Fruit fly (Drosophila melanogaster) whole organism, embryonic: ENCODE data around the gene unc-4.
A peak's percentile ranks its signal among the peaks of the same experiment; 100 is the strongest.

Experiments
- ATbp ChIP-seq: fragments of 200-800 bp; sonication (Bioruptor generic); optimal IDR thresholded peaks from 2 replicates; lab custom pipeline; 2017; ENCODE audit warnings: missing biosample characterization, mild to moderate bottlenecking, missing genetic modification characterization, missing genetic modification reagents
- Bteb2 ChIP-seq: fragments of 200-800 bp; sonication (Bioruptor generic); optimal IDR thresholded peaks from 2 replicates; lab custom pipeline; 2016; ENCODE audit warnings: missing biosample characterization, missing genetic modification characterization
- CG11085 ChIP-seq: fragments of 200-800 bp; sonication (Bioruptor generic); IDR thresholded peaks from 2 replicates; pipeline ENCODE4 v1.3.6; 2022; ENCODE audit warnings: missing biosample characterization, missing genetic modification characterization
- CG12071 ChIP-seq: fragments of 200-800 bp; sonication (Bioruptor generic); optimal IDR thresholded peaks from 3 replicates; lab custom pipeline; 2018; ENCODE audit warnings: missing biosample characterization, mild to moderate bottlenecking, missing genetic modification characterization
- CG12299 ChIP-seq: fragments of 200-800 bp; sonication (Bioruptor generic); optimal IDR thresholded peaks from 2 replicates; lab custom pipeline; 2018; ENCODE audit warnings: missing biosample characterization, mild to moderate bottlenecking, missing genetic modification characterization
- CG1233 ChIP-seq: fragments of 200-800 bp; sonication (Bioruptor generic); optimal IDR thresholded peaks from 4 replicates; lab custom pipeline; 2018; ENCODE audit warnings: missing biosample characterization, mild to moderate bottlenecking, missing genetic modification characterization
- CG13287 ChIP-seq: fragments of 200-800 bp; sonication (Bioruptor generic); IDR thresholded peaks from 2 replicates; pipeline ENCODE4 v1.3.6; 2022; ENCODE audit warnings: missing biosample characterization, missing genetic modification characterization; ENCODE audit not compliant: partially characterized antibody
- CG13424 ChIP-seq: fragments of 200-800 bp; sonication (Bioruptor generic); optimal IDR thresholded peaks from 2 replicates; lab custom pipeline; 2019; ENCODE audit warnings: missing biosample characterization, mild to moderate bottlenecking, missing genetic modification characterization, moderate library complexity
- CG14667 ChIP-seq: fragments of 200-800 bp; sonication (Bioruptor generic); IDR thresholded peaks from 2 replicates; pipeline ENCODE4 v1.3.6; 2022; ENCODE audit warnings: missing biosample characterization, missing genetic modification characterization
- CG1647 ChIP-seq: fragments of 200-800 bp; sonication (Bioruptor generic); optimal IDR thresholded peaks from 3 replicates; lab custom pipeline; 2016; ENCODE audit warnings: missing biosample characterization, missing genetic modification characterization
- CG16815 ChIP-seq: fragments of 200-800 bp; sonication (Bioruptor generic); optimal IDR thresholded peaks from 3 replicates; lab custom pipeline; 2017; ENCODE audit warnings: missing biosample characterization, mild to moderate bottlenecking, missing genetic modification characterization
- CG18764 ChIP-seq: fragments of 200-800 bp; sonication (Bioruptor generic); optimal IDR thresholded peaks from 3 replicates; lab custom pipeline; 2016; ENCODE audit warnings: missing biosample characterization, missing genetic modification characterization
- CG3065 ChIP-seq: fragments of 200-800 bp; sonication (Bioruptor generic); optimal IDR thresholded peaks from 2 replicates; lab custom pipeline; 2016; ENCODE audit warnings: missing biosample characterization, missing genetic modification characterization
- CG31224 ChIP-seq: fragments of 200-800 bp; sonication (Bioruptor generic); IDR thresholded peaks from 2 replicates; pipeline ENCODE4 v1.3.6; 2022; ENCODE audit warnings: missing biosample characterization, missing genetic modification characterization
- CG32772 ChIP-seq: fragments of 200-800 bp; sonication (Bioruptor generic); IDR thresholded peaks from 2 replicates; pipeline ENCODE4 v1.3.6; 2022; ENCODE audit warnings: missing biosample characterization, missing genetic modification characterization
- CG6683 ChIP-seq: fragments of 200-800 bp; sonication (Bioruptor generic); optimal IDR thresholded peaks from 2 replicates; lab custom pipeline; 2017; ENCODE audit warnings: missing biosample characterization, mild to moderate bottlenecking, missing genetic modification characterization, missing genetic modification reagents
- CG8359 ChIP-seq: fragments of 200-800 bp; sonication (Bioruptor generic); optimal IDR thresholded peaks from 2 replicates; lab custom pipeline; 2017; ENCODE audit warnings: missing biosample characterization, mild to moderate bottlenecking, missing genetic modification characterization, borderline replicate concordance
- ERR ChIP-seq: fragments of 200-800 bp; sonication (Bioruptor generic); optimal IDR thresholded peaks from 2 replicates; lab custom pipeline; 2016; ENCODE audit warnings: missing biosample characterization, missing genetic modification characterization
- Elba2 ChIP-seq: fragments of 200-800 bp; sonication (Bioruptor generic); optimal IDR thresholded peaks from 3 replicates; lab custom pipeline; 2016; ENCODE audit warnings: missing biosample characterization, missing genetic modification characterization
- H15 ChIP-seq: fragments of 200-800 bp; sonication (Bioruptor generic); IDR thresholded peaks from 3 replicates; pipeline ENCODE4 v1.3.6; 2022; ENCODE audit warnings: missing biosample characterization, missing genetic modification characterization
- HLH4C ChIP-seq: fragments of 200-800 bp; sonication (Bioruptor generic); IDR thresholded peaks from 3 replicates; pipeline ENCODE4 v1.3.6; 2022; ENCODE audit warnings: missing biosample characterization, missing genetic modification characterization; ENCODE audit not compliant: partially characterized antibody
- HLHmδ ChIP-seq: fragments of 200-800 bp; sonication (Bioruptor generic); optimal IDR thresholded peaks from 2 replicates; lab custom pipeline; 2018; ENCODE audit warnings: missing biosample characterization, mild to moderate bottlenecking, missing genetic modification characterization, moderate library complexity
- Mes4 ChIP-seq: fragments of 200-800 bp; sonication (Bioruptor generic); optimal IDR thresholded peaks from 2 replicates; lab custom pipeline; 2016; ENCODE audit warnings: missing biosample characterization, missing genetic modification characterization
- Mrtf ChIP-seq: fragments of 200-800 bp; sonication (Bioruptor generic); IDR thresholded peaks from 3 replicates; pipeline ENCODE4 v1.3.6; 2022; ENCODE audit warnings: missing biosample characterization, missing genetic modification characterization
- Sox100B ChIP-seq: fragments of 200-800 bp; sonication (Bioruptor generic); optimal IDR thresholded peaks from 3 replicates; lab custom pipeline; 2018; ENCODE audit warnings: missing biosample characterization, mild to moderate bottlenecking, missing genetic modification characterization
- ab ChIP-seq: fragments of 200-800 bp; sonication (Bioruptor generic); optimal IDR thresholded peaks from 2 replicates; lab custom pipeline; 2016; ENCODE audit warnings: missing biosample characterization, missing genetic modification characterization
- abd-A ChIP-seq: fragments of 200-800 bp; sonication (Bioruptor generic); optimal IDR thresholded peaks from 3 replicates; lab custom pipeline; 2019; ENCODE audit warnings: missing biosample characterization, mild to moderate bottlenecking, missing genetic modification characterization, moderate library complexity
- al ChIP-seq: fragments of 200-800 bp; sonication (Bioruptor generic); IDR thresholded peaks from 2 replicates; pipeline ENCODE4 v1.3.6; 2022; ENCODE audit warnings: missing biosample characterization, missing genetic modification characterization
- amos ChIP-seq: fragments of 200-800 bp; sonication (Bioruptor generic); IDR thresholded peaks from 2 replicates; pipeline ENCODE4 v1.3.6; 2022; ENCODE audit warnings: missing biosample characterization, missing genetic modification characterization; ENCODE audit not compliant: partially characterized antibody
- bab2 ChIP-seq: fragments of 200-800 bp; sonication (Bioruptor generic); optimal IDR thresholded peaks from 2 replicates; lab custom pipeline; 2016; ENCODE audit warnings: missing biosample characterization, missing genetic modification characterization
- br ChIP-seq: fragments of >200 bp; optimal IDR thresholded peaks from 2 replicates; lab custom pipeline; 2017
- bsh ChIP-seq, 2 experiments: fragments of 200-800 bp; sonication (Bioruptor generic); optimal IDR thresholded peaks; 2 replicates each; lab custom pipeline; 2017 to 2018; ENCODE audit warnings: mild to moderate bottlenecking in 2 of 2, missing biosample characterization in 2 of 2, missing genetic modification characterization in 2 of 2, moderate library complexity in 1 of 2
- cato ChIP-seq: fragments of 200-800 bp; sonication (Bioruptor generic); optimal IDR thresholded peaks from 2 replicates; lab custom pipeline; 2016; ENCODE audit warnings: missing biosample characterization, missing genetic modification characterization, borderline replicate concordance
- caup ChIP-seq: fragments of 200-800 bp; sonication (Bioruptor generic); optimal IDR thresholded peaks from 3 replicates; lab custom pipeline; 2017; ENCODE audit warnings: missing biosample characterization, mild to moderate bottlenecking, missing genetic modification characterization, moderate library complexity; ENCODE audit not compliant: severe bottlenecking
- chif ChIP-seq, 2 experiments: fragments of 200-800 bp; sonication (Bioruptor generic); optimal IDR thresholded peaks; 3 replicates each; lab custom pipeline; 2016; ENCODE audit warnings: missing biosample characterization in 2 of 2, missing genetic modification characterization in 2 of 2
- ewg ChIP-seq: fragments of 200-800 bp; sonication (Bioruptor generic); optimal IDR thresholded peaks from 3 replicates; lab custom pipeline; 2017; ENCODE audit warnings: mild to moderate bottlenecking, missing biosample characterization, missing genetic modification reagents, missing genetic modification characterization
- fd102C ChIP-seq: fragments of 200-800 bp; sonication (Bioruptor generic); optimal IDR thresholded peaks from 2 replicates; lab custom pipeline; 2018; ENCODE audit warnings: missing biosample characterization, mild to moderate bottlenecking, missing genetic modification characterization, moderate library complexity
- fru ChIP-seq: fragments of >200 bp; optimal IDR thresholded peaks from 2 replicates; lab custom pipeline; 2017
- fu2 ChIP-seq: fragments of 200-800 bp; sonication (Bioruptor generic); optimal IDR thresholded peaks from 2 replicates; lab custom pipeline; 2016; ENCODE audit warnings: missing biosample characterization, missing genetic modification characterization
- gem ChIP-seq: fragments of 200-800 bp; sonication (Bioruptor generic); optimal IDR thresholded peaks from 2 replicates; lab custom pipeline; 2019; ENCODE audit warnings: missing biosample characterization, mild to moderate bottlenecking, missing genetic modification characterization, moderate library complexity
- grau ChIP-seq: fragments of 200-800 bp; optimal IDR thresholded peaks from 3 replicates; lab custom pipeline; 2019; ENCODE audit warnings: missing biosample characterization, mild to moderate bottlenecking, missing genetic modification characterization, moderate library complexity
- hkb ChIP-seq, 2 experiments: fragments of 200-800 bp in 1 of 2; fragments of >200 bp in 1 of 2; sonication (Bioruptor generic) in 1 of 2; IDR thresholded peaks in 1 of 2; optimal IDR thresholded peaks in 1 of 2; 2 replicates each; pipeline versions ENCODE4 v1.3.6 to Lab custom; 2017 to 2022; ENCODE audit warnings: missing biosample characterization in 1 of 2, missing genetic modification characterization in 1 of 2
- nom ChIP-seq: fragments of 200-800 bp; sonication (Bioruptor generic); optimal IDR thresholded peaks from 2 replicates; lab custom pipeline; 2017; ENCODE audit warnings: missing biosample characterization, missing genetic modification characterization, mild to moderate bottlenecking, moderate library complexity, missing genetic modification reagents
- odd ChIP-seq: fragments of 200-800 bp; sonication (Bioruptor generic); optimal IDR thresholded peaks from 2 replicates; lab custom pipeline; 2017; ENCODE audit warnings: missing biosample characterization, mild to moderate bottlenecking, missing genetic modification characterization
- pzg ChIP-seq: fragments of 200-800 bp; sonication (Bioruptor generic); optimal IDR thresholded peaks from 3 replicates; lab custom pipeline; 2018; ENCODE audit warnings: missing biosample characterization, mild to moderate bottlenecking, missing genetic modification characterization, moderate library complexity
- salm ChIP-seq: fragments of 200-800 bp; sonication (Bioruptor generic); optimal IDR thresholded peaks from 2 replicates; lab custom pipeline; 2018; ENCODE audit warnings: missing biosample characterization, mild to moderate bottlenecking, missing genetic modification characterization
- so ChIP-seq: fragments of 200-800 bp; sonication (Bioruptor generic); IDR thresholded peaks from 3 replicates; pipeline ENCODE4 v1.3.6; 2022; ENCODE audit warnings: missing biosample characterization, missing genetic modification characterization
- sr ChIP-seq: fragments of 200-800 bp; sonication (Bioruptor generic); IDR thresholded peaks from 3 replicates; pipeline ENCODE4 v1.3.6; 2022; ENCODE audit warnings: missing biosample characterization, missing genetic modification characterization
- zfh2 ChIP-seq: fragments of 200-800 bp; sonication (Bioruptor generic); optimal IDR thresholded peaks from 2 replicates; lab custom pipeline; 2016; ENCODE audit warnings: missing biosample characterization, missing genetic modification characterization

The unc-4 gene

DNA sequence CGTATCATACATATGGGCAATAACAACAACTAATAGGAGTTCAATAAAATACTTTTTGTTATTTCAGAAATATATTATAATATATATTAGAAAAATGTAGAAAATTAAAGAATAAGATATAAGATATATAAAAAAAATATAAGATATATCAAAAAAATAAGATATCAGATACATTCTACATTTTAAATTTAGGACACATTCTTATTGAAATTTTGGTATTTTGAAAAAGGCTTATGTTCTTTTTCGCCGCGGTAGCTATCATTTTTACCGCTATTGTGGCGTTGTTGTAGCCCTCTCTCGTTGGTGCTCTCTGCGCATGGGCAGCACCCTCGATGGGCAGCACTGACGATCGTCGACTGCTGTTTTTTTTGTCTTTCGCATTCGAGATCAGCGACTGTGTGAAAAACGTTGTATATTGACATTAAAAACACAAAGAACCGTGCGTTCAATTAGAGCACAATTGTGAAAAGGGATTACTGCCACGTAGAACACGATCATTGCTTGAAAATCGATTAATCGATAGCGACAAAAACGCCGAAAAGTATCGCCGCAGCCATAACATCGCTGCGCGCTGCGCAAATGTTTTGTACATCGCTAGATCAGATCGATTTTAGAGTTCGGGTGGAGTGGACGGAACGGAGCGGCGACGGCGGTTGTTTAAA is 30.4 kb upstream of the unc-4 start (continued):
- peak; percentile 39 for TF ChIP-seq ERR (GFP tag; lab: Kevin White, UChicago)
- TF ChIP-seq CG14667: no peak
- no peak for TF ChIP-seq CG3065
- TF ChIP-seq caup (GFP tag; lab: Kevin White, UChicago): no peak
- no peak for TF ChIP-seq ewg (GFP tag; lab: Kevin White, UChicago)
- TF ChIP-seq CG12299 (tag; lab: Kevin White, UChicago): peak; percentile 7
- TF ChIP-seq so (GFP tag; lab: Robert Waterston, UW): peak; percentile 17; the same call in 1 of the 3 replicates
- no peak for TF ChIP-seq CG31224 (GFP tag; lab: Robert Waterston, UW)
- TF ChIP-seq chif (GFP tag; optimal IDR thresholded peaks at IDR 0.05; lab: Kevin White, UChicago): peak in 1 of 2 experiments; percentile 33
- TF ChIP-seq Sox100B (GFP tag; lab: Kevin White, UChicago): peak; percentile 65
- TF ChIP-seq ATbp (GFP tag; lab: Kevin White, UChicago): peak; percentile 56
- TF ChIP-seq CG8359 (GFP tag; lab: Kevin White, UChicago): no peak
- TF ChIP-seq bsh (GFP tag; optimal IDR thresholded peaks at IDR 0.05; lab: Kevin White, UChicago): peak; percentile 40 to 60
- TF ChIP-seq H15 (GFP tag; lab: Robert Waterston, UW): no peak
- TF ChIP-seq odd: peak; percentile 49
- peak; percentile 95 for TF ChIP-seq amos (GFP tag; lab: Robert Waterston, UW)
- no peak for TF ChIP-seq CG32772 (GFP tag; lab: Robert Waterston, UW)
- TF ChIP-seq nom: no peak
- no peak for TF ChIP-seq Bteb2 (GFP tag; lab: Kevin White, UChicago)
- no peak for TF ChIP-seq CG16815 (GFP tag; lab: Kevin White, UChicago)
- TF ChIP-seq salm (tag; lab: Kevin White, UChicago): peak; percentile 46
- TF ChIP-seq HLHmδ: peak; percentile 36
- TF ChIP-seq hkb (optimal IDR thresholded peaks at IDR 0.05; lab: Kevin White, UChicago): peak; percentile 84
- peak; percentile 59 for TF ChIP-seq hkb (GFP tag; IDR thresholded peaks at IDR 0.05; lab: Robert Waterston, UW)
- TF ChIP-seq bab2: no peak
- no peak for TF ChIP-seq fd102C
- no peak for TF ChIP-seq zfh2 (GFP tag; lab: Kevin White, UChicago)
- peak; percentile 81 for TF ChIP-seq gem (tag; lab: Kevin White, UChicago)
- TF ChIP-seq sr (GFP tag; lab: Robert Waterston, UW): no peak
- TF ChIP-seq cato (GFP tag; lab: Kevin White, UChicago): no peak
- peak; percentile 51; the same call in 1 of the 3 replicates for TF ChIP-seq Mrtf (GFP tag; lab: Robert Waterston, UW)
- no peak for TF ChIP-seq abd-A
- TF ChIP-seq fru (lab: Kevin White, UChicago): no peak
- no peak for TF ChIP-seq br
- peak; percentile 40 for TF ChIP-seq CG1233
- no peak for TF ChIP-seq CG1647 (GFP tag; lab: Kevin White, UChicago)
- TF ChIP-seq fu2 (GFP tag; lab: Kevin White, UChicago): no peak
- no peak for TF ChIP-seq CG18764
- TF ChIP-seq HLH4C (GFP tag; lab: Robert Waterston, UW): peak; percentile 91
- no peak for TF ChIP-seq ab (GFP tag; lab: Kevin White, UChicago)
- peak; percentile 92 for TF ChIP-seq CG13287 (GFP tag; lab: Robert Waterston, UW)
- TF ChIP-seq Elba2 (GFP tag; lab: Kevin White, UChicago): no peak
- peak; percentile 67 for TF ChIP-seq grau (tag; lab: Kevin White, UChicago)
- TF ChIP-seq CG12071 (GFP tag; lab: Kevin White, UChicago): no peak
- TF ChIP-seq Mes4: peak; percentile 20
- TF ChIP-seq al (GFP tag; lab: Robert Waterston, UW): no peak
- TF ChIP-seq pzg (GFP tag; lab: Kevin White, UChicago): peak; percentile 71
- peak; percentile 50 for TF ChIP-seq CG13424
- TF ChIP-seq CG6683 (GFP tag; lab: Kevin White, UChicago): peak; percentile 30
- TF ChIP-seq CG11085 (GFP tag; lab: Robert Waterston, UW): no peak
